Fruit fly (Drosophila melanogaster) whole organism, prepupa: ENCODE results near the gene mfrn.

Source experiments
- CG10631 ChIP-seq: fragments of 200-800 bp; sonication (Bioruptor generic); optimal IDR thresholded peaks from 2 replicates; lab custom pipeline; 2016; ENCODE audit warnings: missing biosample characterization, missing genetic modification characterization
- CG11762 ChIP-seq: fragments of 200-800 bp; sonication (Bioruptor generic); optimal IDR thresholded peaks from 3 replicates; lab custom pipeline; 2016; ENCODE audit warnings: missing biosample characterization, missing genetic modification characterization; ENCODE audit not compliant: insufficient read depth
- CG11902 ChIP-seq: fragments of 200-800 bp; sonication (Bioruptor generic); optimal IDR thresholded peaks from 3 replicates; lab custom pipeline; 2016; ENCODE audit warnings: missing biosample characterization, missing genetic modification characterization
- CG1621 ChIP-seq: fragments of 200-800 bp; sonication (Bioruptor generic); optimal IDR thresholded peaks from 3 replicates; lab custom pipeline; 2018; ENCODE audit warnings: missing biosample characterization, mild to moderate bottlenecking, missing genetic modification characterization
- CG16779 ChIP-seq: fragments of 200-800 bp; sonication (Bioruptor generic); optimal IDR thresholded peaks from 3 replicates; lab custom pipeline; 2017; ENCODE audit warnings: missing biosample characterization, mild to moderate bottlenecking, missing genetic modification characterization
- CG4318 ChIP-seq: fragments of 200-800 bp; sonication (Bioruptor generic); optimal IDR thresholded peaks from 3 replicates; lab custom pipeline; 2017; ENCODE audit warnings: missing biosample characterization, mild to moderate bottlenecking, missing genetic modification characterization
- CG6808 ChIP-seq: fragments of 200-800 bp; sonication (Bioruptor generic); optimal IDR thresholded peaks from 3 replicates; lab custom pipeline; 2017; ENCODE audit warnings: missing biosample characterization, missing genetic modification characterization, mild to moderate bottlenecking, moderate library complexity, missing genetic modification reagents
- CG7368 ChIP-seq: fragments of 200-800 bp; sonication (Bioruptor generic); optimal IDR thresholded peaks from 3 replicates; lab custom pipeline; 2016; ENCODE audit warnings: missing biosample characterization, missing genetic modification characterization
- CG8119 ChIP-seq: fragments of 200-800 bp; sonication (Bioruptor generic); IDR thresholded peaks from 3 replicates; pipeline ENCODE4 v1.3.6; 2022; ENCODE audit warnings: missing biosample characterization, missing genetic modification characterization
- Eip75B ChIP-seq: fragments of 200-800 bp; sonication (Bioruptor generic); optimal IDR thresholded peaks from 3 replicates; lab custom pipeline; 2016; ENCODE audit warnings: missing biosample characterization, missing genetic modification characterization
- Eip78C ChIP-seq: fragments of 200-800 bp; sonication (Bioruptor generic); peaks from one replicate; lab custom pipeline; 2016; ENCODE audit warnings: missing biosample characterization, missing genetic modification characterization
- Eip93F ChIP-seq: fragments of 200-800 bp; sonication (Bioruptor generic); optimal IDR thresholded peaks from 2 replicates; lab custom pipeline; 2016; ENCODE audit warnings: missing biosample characterization, mild to moderate bottlenecking, missing genetic modification characterization
- Ets21C ChIP-seq: fragments of 200-800 bp; sonication (Bioruptor generic); optimal IDR thresholded peaks from 3 replicates; lab custom pipeline; 2016; ENCODE audit warnings: missing biosample characterization, missing genetic modification characterization
- Hr4 ChIP-seq: fragments of 200-800 bp; sonication (Bioruptor generic); optimal IDR thresholded peaks from 3 replicates; lab custom pipeline; 2016; ENCODE audit warnings: missing biosample characterization, missing genetic modification characterization
- Sox102F ChIP-seq: fragments of 200-800 bp; sonication (Bioruptor generic); optimal IDR thresholded peaks from 2 replicates; lab custom pipeline; 2016; ENCODE audit warnings: missing biosample characterization, mild to moderate bottlenecking, missing genetic modification characterization
- Sox14 ChIP-seq: fragments of 200-800 bp; sonication (Bioruptor generic); optimal IDR thresholded peaks from 3 replicates; lab custom pipeline; 2016; ENCODE audit warnings: missing biosample characterization, missing genetic modification characterization
- dac ChIP-seq: fragments of 200-800 bp; sonication (Bioruptor generic); optimal IDR thresholded peaks from 2 replicates; lab custom pipeline; 2017; ENCODE audit warnings: missing biosample characterization, mild to moderate bottlenecking, missing genetic modification characterization
- dsx ChIP-seq: fragments of 200-800 bp; optimal IDR thresholded peaks from 3 replicates; lab custom pipeline; 2019; ENCODE audit warnings: missing biosample characterization, mild to moderate bottlenecking, missing genetic modification characterization, moderate library complexity; ENCODE audit not compliant: poor library complexity, severe bottlenecking
- fd59A ChIP-seq: fragments of 200-800 bp; sonication (Bioruptor generic); optimal IDR thresholded peaks from 2 replicates; lab custom pipeline; 2017; ENCODE audit warnings: missing biosample characterization, mild to moderate bottlenecking, missing genetic modification characterization, missing genetic modification reagents
- fd85E ChIP-seq: fragments of 200-800 bp; sonication (Bioruptor generic); optimal IDR thresholded peaks from 3 replicates; lab custom pipeline; 2016; ENCODE audit warnings: missing biosample characterization, missing genetic modification characterization
- fkh ChIP-seq: fragments of 200-800 bp; sonication (Bioruptor generic); optimal IDR thresholded peaks from 3 replicates; lab custom pipeline; 2017; ENCODE audit warnings: missing biosample characterization, mild to moderate bottlenecking, missing genetic modification characterization, moderate library complexity
- pdm3 ChIP-seq: fragments of 200-800 bp; sonication (Bioruptor generic); optimal IDR thresholded peaks from 3 replicates; lab custom pipeline; 2016; ENCODE audit warnings: missing biosample characterization, missing genetic modification characterization
- ss ChIP-seq, 2 experiments: fragments of 200-800 bp; sonication (Bioruptor generic); optimal IDR thresholded peaks; 2 replicates in 1 of 2; 3 replicates in 1 of 2; lab custom pipeline; 2017 to 2018; ENCODE audit warnings: mild to moderate bottlenecking in 2 of 2, missing biosample characterization in 2 of 2, missing genetic modification characterization in 2 of 2, moderate library complexity in 1 of 2
- svp ChIP-seq: fragments of 200-800 bp; sonication (Bioruptor generic); peaks from one replicate; lab custom pipeline; 2016; ENCODE audit warnings: missing biosample characterization, missing genetic modification characterization
- topi ChIP-seq: fragments of 200-800 bp; sonication (Bioruptor generic); optimal IDR thresholded peaks from 3 replicates; lab custom pipeline; 2016; ENCODE audit warnings: missing biosample characterization, missing genetic modification characterization

The mfrn gene

DNA sequence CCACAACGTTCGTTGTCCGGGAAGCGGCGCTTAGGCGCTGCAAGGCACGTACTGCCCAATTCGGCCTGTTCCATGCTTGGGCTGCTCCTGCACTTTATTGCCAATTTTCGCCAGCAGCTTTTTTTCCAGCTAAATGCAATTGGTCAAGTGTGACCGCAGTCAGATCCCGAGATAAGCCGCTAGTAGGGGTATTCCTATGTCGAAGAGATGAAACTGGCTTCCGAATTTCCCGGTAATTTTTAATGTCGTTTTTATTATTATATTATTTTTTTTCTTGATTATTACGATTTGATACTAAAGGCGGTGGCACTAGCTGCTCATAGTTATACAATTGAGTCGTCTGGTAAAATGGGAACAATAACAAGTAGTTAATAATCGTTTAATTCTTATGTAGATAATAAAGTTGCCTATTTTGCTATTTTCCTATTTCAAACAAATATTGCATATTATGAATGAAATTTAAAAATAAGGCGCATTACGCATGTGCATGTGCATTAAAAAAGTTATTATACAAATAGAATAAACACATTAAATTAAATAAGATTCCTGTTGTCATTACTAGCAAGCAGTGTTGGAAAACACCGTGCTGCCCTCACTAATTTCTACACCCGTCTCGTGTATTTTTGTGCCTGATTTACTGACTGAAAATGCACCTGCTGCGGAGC, 31.3 kb downstream of the mfrn start, which contains the start of the genes CG5003 and mRpS22 (continued):
- TF ChIP-seq fd85E (GFP tag; lab: Kevin White, UChicago) (no peak), CG16779 (tag; lab: Kevin White, UChicago) (no peak), CG11762 (GFP tag; lab: Kevin White, UChicago) (peak; percentile 56), CG10631 (peak; percentile 79), topi (GFP tag; lab: Kevin White, UChicago) (peak; percentile 59), fd59A (no peak), ss (GFP tag; optimal IDR thresholded peaks at IDR 0.05; lab: Kevin White, UChicago) (peak in 1 of 2 experiments; percentile 52), CG7368 (GFP tag; lab: Kevin White, UChicago) (peak; percentile 33), Eip93F (GFP tag; lab: Kevin White, UChicago) (peak; percentile 6), Sox14 (peak; percentile 49), Eip78C (GFP tag; lab: Kevin White, UChicago) (peak; percentile 81), Hr4 (GFP tag; lab: Kevin White, UChicago) (peak; percentile 67), Sox102F (GFP tag; lab: Kevin White, UChicago) (peak; percentile 46), fkh (GFP tag; lab: Kevin White, UChicago) (peak; percentile 51), CG4318 (GFP tag; lab: Kevin White, UChicago) (no peak), CG11902 (GFP tag; lab: Kevin White, UChicago) (peak; percentile 52)

DNA sequence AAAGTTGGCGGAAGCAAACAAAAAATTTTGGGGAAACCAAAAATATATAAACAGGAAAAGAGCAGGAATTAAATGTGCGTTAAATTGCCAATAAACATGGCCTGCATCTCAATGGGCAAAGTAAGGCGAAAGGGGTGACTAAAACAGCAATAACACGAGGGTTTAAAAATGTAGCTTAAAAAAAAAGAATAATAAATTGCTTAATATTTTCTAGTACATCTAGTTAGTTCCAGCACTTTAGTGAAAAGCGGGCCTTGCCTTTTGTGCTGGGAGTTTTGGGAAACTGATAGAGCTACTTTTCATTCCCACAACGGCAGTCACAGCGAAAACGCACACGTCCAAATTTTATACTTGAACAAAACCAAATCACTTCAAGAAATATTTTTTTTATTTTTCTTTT, 35.7 kb downstream of the mfrn start, which contains the start of gene mil:
mil (plus strand) TSS at position 301 of the 400 bp plus-strand sequence.
- TF ChIP-seq ss (GFP tag; optimal IDR thresholded peaks at IDR 0.05; lab: Kevin White, UChicago) = no peak
- TF ChIP-seq CG6808 (GFP tag; lab: Kevin White, UChicago) = no peak
- TF ChIP-seq CG11762 (GFP tag; lab: Kevin White, UChicago) = no peak
- TF ChIP-seq dac (GFP tag; lab: Kevin White, UChicago) = no peak
- TF ChIP-seq Sox102F (GFP tag; lab: Kevin White, UChicago) = no peak
- TF ChIP-seq CG8119 (GFP tag; lab: Robert Waterston, UW) = no peak
- no peak for TF ChIP-seq CG16779 (tag; lab: Kevin White, UChicago)
- TF ChIP-seq, all 60 proteins: peak for 0

DNA sequence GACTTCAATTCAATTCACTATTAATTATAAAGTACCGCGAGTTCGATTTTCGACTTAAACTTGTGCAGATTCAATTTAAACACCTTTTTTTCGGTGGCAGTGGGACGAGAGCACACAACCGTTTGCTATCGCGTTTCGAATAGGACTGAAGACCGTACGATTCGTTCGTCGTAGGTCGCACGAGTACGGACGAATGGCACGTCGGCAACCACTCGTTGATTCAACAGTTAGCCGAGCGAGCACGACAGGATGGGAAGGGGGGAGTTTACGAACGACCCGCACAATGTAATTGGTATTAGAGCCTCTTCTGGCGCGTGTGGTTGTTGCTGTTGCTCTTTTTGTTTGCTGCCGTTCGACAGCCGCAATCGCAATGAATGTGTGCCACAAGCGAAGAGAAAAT, 42.1 kb downstream of the mfrn start, which contains the start of gene CG34353:
CG34353 (minus strand) TSS at position 149 of the 400 bp plus-strand sequence.
- TF ChIP-seq CG1621 (tag; lab: Kevin White, UChicago) = peak; percentile 24
- peak; percentile 87 for TF ChIP-seq dsx (GFP tag; lab: Kevin White, UChicago)
- TF ChIP-seq svp (GFP tag; lab: Kevin White, UChicago) = no peak
- no peak for TF ChIP-seq Ets21C (GFP tag; lab: Kevin White, UChicago)
- TF ChIP-seq pdm3 (GFP tag; lab: Kevin White, UChicago) = no peak
- TF ChIP-seq Eip75B (GFP tag; lab: Kevin White, UChicago) = peak; percentile 26
- TF ChIP-seq Eip78C (GFP tag; lab: Kevin White, UChicago) = peak; percentile 38
- TF ChIP-seq, all 60 proteins: peak for 4
